Worm (Caenorhabditis elegans): ENCODE results near the gene his-35.

- TF ChIP-seq unc-62 (GFP tag; optimal IDR thresholded peaks at IDR 0.05) (no peak), die-1 (tag; optimal IDR thresholded peaks at IDR 0.05) (no peak), unc-130 (GFP tag; optimal IDR thresholded peaks at IDR 0.05) (no peak), ama-1 (optimal IDR thresholded peaks at IDR 0.05) (no peak), ama-1 (GFP tag; optimal IDR thresholded peaks at IDR 0.05) (no peak), madf-8 (GFP tag; conservative IDR thresholded peaks at IDR 0.05) (no peak), Y56A3A.18 (GFP tag; IDR thresholded peaks at IDR 0.05) (no peak), ceh-40 (GFP tag; IDR thresholded peaks at IDR 0.05) (no peak), lin-35 (GFP tag; optimal IDR thresholded peaks at IDR 0.05) (peak in 1 of 3 experiments; percentile 16), chd-7 (tag; optimal IDR thresholded peaks at IDR 0.05) (no peak), F10E7.11 (tag; optimal IDR thresholded peaks at IDR 0.05) (no peak), dpl-1 (GFP tag; optimal IDR thresholded peaks at IDR 0.05) (no peak), snpc-1.3 (tag; optimal IDR thresholded peaks at IDR 0.05; ENCODE audit: insufficient read depth) (no peak), F57C9.4 (tag; optimal IDR thresholded peaks at IDR 0.05) (no peak)
Observed at ce11 chrV:9561624-9562179, 16.6 kb upstream of the his-35 start, which contains the start of gene rgef-1.

Data from whole organism, young adult.